Fruit fly (Drosophila melanogaster): ENCODE results near the gene Apc.

- TF ChIP-seq acj6 (GFP tag; optimal IDR thresholded peaks at IDR 0.05), result no peak
- no peak for TF ChIP-seq lz (GFP tag; optimal IDR thresholded peaks at IDR 0.05)
- TF ChIP-seq pdm3 (GFP tag; optimal IDR thresholded peaks at IDR 0.05), result no peak
- no peak for TF ChIP-seq OdsH (GFP tag; optimal IDR thresholded peaks at IDR 0.05)
- TF ChIP-seq CG8119 (GFP tag; IDR thresholded peaks at IDR 0.05), result no peak
Observed at dm6 chr3R:28870364-28870763, 25.8 kb upstream of the Apc start.
